Worm (Caenorhabditis elegans) whole organism, L4/young adult: ENCODE data around the gene pept-1.

ENCODE experiments used
- W03F9.2 ChIP-seq: fragments of 150-350 bp; optimal IDR thresholded peaks from 2 replicates; lab custom pipeline; 2014; ENCODE audit warnings: missing biosample characterization, missing genetic modification characterization
- dao-5 ChIP-seq: sonication (generic microtip); optimal IDR thresholded peaks from 2 replicates; lab custom pipeline; 2016; ENCODE audit warnings: missing genotype, missing genetic modification characterization, moderate library complexity, missing compliant biosample characterization
- him-1 ChIP-seq: sonication (generic microtip); optimal IDR thresholded peaks from 2 replicates; lab custom pipeline; 2016; ENCODE audit warnings: missing genotype, missing genetic modification reagents, missing genetic modification characterization, missing compliant biosample characterization

DNA sequence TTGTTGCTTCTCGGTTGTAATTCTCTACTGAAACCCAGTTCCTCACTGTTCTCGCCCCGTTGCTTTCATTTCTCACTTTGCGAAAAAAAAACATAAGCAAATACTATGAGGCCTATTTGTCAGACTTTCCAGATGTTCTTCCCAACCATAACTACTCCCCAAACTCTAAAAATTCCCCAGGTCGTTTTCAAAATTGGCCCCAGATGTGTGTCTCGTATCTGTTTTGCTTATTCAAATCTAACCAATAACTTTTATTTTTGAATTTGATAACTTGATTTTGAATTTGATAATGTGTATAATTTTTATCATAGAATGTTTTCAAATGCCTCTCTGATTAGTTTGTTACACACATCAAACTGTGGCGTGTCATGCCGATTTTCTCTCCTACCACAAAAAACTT is 48.9 kb upstream of the pept-1 start:
- TF ChIP-seq him-1 = no peak
- TF ChIP-seq W03F9.2 = no peak
- TF ChIP-seq dao-5 (tag; lab: Kevin White, UChicago) = no peak
